Worm (Caenorhabditis elegans): Measurements from ENCODE around the gene ape-1.

DNA sequence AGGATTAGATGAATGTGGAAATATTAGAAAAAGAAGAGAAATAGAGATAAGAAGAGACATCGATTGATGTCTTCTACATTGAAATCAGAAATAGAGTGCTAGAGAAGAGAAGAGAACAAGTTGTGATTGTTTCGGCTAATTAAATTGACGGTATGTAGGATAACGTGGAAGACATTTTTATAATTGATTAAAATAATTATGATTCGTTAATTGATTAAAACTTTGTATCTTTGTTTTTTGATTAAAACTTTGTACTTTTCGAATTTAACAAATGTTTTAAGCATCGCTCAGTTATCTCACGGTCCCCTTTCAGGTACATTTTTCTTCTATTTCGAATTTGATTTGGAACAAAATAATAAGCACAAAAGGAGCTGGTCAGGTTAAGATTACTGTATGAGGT, 3.2 kb upstream of the ape-1 start, which contains the start of gene lgc-44:
- TF ChIP-seq nhr-77 (tag; optimal IDR thresholded peaks at IDR 0.05) (no peak), elt-1 (tag; optimal IDR thresholded peaks at IDR 0.05) (no peak), lin-13 (GFP tag; optimal IDR thresholded peaks at IDR 0.05) (no peak), nhr-11 (tag; optimal IDR thresholded peaks at IDR 0.05) (no peak), nhr-12 (tag; optimal IDR thresholded peaks at IDR 0.05) (no peak), nhr-25 (tag; optimal IDR thresholded peaks at IDR 0.05) (no peak), lsy-2 (tag; optimal IDR thresholded peaks at IDR 0.05) (no peak)

Measured in whole organism, L2 larva.